Worm (Caenorhabditis elegans): ENCODE measurements around the gene bar-1.

bar-1 gene

DNA sequence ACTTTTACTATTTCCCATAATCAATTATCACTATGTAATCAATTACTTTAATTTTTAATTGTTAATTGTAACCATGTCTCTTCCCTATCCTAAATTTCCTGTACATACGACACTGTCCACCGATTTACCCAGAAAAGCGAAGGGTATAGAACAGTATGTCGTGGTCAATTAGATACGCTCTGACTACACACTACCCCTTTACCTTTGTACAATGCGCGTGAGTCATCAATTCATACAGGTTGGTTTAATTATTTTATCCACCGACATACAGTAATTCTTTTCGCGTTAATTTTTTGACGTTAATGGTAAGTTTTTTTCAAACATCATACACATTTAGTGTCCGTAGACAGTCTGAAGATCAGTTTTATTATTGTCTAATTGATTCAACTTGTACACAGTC, 11.2 kb upstream of the bar-1 start (continued):
- TF ChIP-seq ztf-11 (tag; optimal IDR thresholded peaks at IDR 0.05) (no peak), nhr-43 (tag; optimal IDR thresholded peaks at IDR 0.05; ENCODE audit: poor library complexity, severe bottlenecking) (peak; percentile 98), ceh-28 (tag; optimal IDR thresholded peaks at IDR 0.05) (peak; percentile 93), nhr-23 (tag; optimal IDR thresholded peaks at IDR 0.05) (peak; percentile 98), nhr-25 (tag; optimal IDR thresholded peaks at IDR 0.05) (peak; percentile 96), elt-1 (tag; optimal IDR thresholded peaks at IDR 0.05) (no peak), nhr-77 (tag; optimal IDR thresholded peaks at IDR 0.05) (peak; percentile 95)

DNA sequence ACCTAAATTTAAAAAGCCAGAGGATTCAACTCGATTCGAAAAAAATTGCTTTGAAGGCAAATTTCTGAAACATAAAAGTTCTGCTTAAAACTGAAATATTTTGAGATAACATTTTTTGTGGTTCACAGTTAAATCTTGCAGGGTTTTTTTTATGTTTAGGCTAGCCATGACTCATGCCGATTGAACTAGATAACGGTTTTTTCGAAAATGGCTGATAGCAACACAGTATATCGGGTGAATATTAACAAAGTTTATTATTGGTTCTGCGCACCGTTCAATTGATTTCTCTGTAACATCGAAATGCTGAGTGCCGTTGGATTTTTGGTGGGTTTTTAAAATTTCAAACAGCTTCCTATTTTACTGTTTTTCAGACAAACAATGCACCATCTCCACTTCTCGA, 6.9 kb upstream of the bar-1 start, which contains the start of gene F43E12.1:
Gene F43E12.1, plus strand, starts transcription at position 301 of the 400 bp plus-strand sequence.
- TF ChIP-seq skn-1 (tag; optimal IDR thresholded peaks at IDR 0.05) (no peak), ceh-82 (tag; optimal IDR thresholded peaks at IDR 0.05) (no peak), nfya-1 (tag; optimal IDR thresholded peaks at IDR 0.05; ENCODE audit: insufficient read depth) (no peak)

DNA sequence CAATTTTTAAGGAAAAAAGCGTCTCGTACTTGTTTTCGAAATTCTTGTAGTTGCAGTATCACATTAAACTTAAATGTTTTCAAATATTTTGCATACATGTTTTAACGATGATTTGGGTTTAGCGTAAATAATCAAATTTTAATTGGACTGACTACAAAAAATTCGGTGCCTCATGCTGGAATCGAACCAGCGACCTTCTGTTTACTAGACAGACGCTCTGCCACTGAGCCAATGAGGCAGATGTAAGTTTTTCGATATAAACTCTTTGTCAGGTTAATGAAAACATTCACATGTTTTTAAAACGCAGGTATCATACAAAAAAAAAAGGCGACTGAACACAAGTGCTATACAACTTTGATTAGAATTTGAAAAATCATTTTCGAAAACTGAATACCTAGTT, 6.4 kb upstream of the bar-1 start:
- no peak for TF ChIP-seq nhr-25 (tag; optimal IDR thresholded peaks at IDR 0.05)
- TF ChIP-seq elt-3 (tag; optimal IDR thresholded peaks at IDR 0.05): no peak
- no peak for TF ChIP-seq mdl-1 (tag; optimal IDR thresholded peaks at IDR 0.05)
- peak; percentile 25 for TF ChIP-seq nhr-43 (tag; optimal IDR thresholded peaks at IDR 0.05; ENCODE audit: poor library complexity, severe bottlenecking)
- TF ChIP-seq elt-2 (tag; optimal IDR thresholded peaks at IDR 0.05): peak; percentile 29
- TF ChIP-seq hmg-11 (tag; optimal IDR thresholded peaks at IDR 0.05): no peak
- TF ChIP-seq lin-39 (tag; optimal IDR thresholded peaks at IDR 0.05): no peak
- no peak for TF ChIP-seq ceh-28 (tag; optimal IDR thresholded peaks at IDR 0.05)
- no peak for TF ChIP-seq unc-39 (tag; optimal IDR thresholded peaks at IDR 0.05)
- no peak for TF ChIP-seq lsy-12 (tag; optimal IDR thresholded peaks at IDR 0.05)
- TF ChIP-seq nhr-12 (tag; optimal IDR thresholded peaks at IDR 0.05): no peak
- TF ChIP-seq pqm-1 (tag; optimal IDR thresholded peaks at IDR 0.05): peak; percentile 27
- TF ChIP-seq nhr-76 (tag; optimal IDR thresholded peaks at IDR 0.05): no peak
- TF ChIP-seq tbx-2 (tag; optimal IDR thresholded peaks at IDR 0.05): no peak

DNA sequence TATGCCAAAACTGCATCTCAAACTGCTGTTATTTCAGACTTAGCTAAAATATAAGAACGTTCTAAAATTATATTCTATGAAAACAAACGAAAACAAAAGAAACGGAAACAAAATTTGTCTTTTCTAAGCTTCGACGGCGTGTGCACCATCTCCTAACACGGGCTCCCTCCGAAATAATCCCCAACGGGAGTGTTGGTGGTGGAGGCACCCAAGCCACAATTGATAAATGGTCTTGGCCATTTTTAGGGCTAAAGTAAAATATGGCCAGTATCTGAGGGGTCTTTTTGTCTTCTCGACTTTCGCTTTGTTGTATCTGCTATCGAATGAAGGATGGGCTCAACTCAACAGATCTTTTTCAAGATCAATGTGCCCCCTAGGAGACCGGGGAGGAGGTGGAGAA, 5.0 kb upstream of the bar-1 start:
- TF ChIP-seq lin-39 (tag; optimal IDR thresholded peaks at IDR 0.05): peak; percentile 55
- TF ChIP-seq elt-1 (tag; optimal IDR thresholded peaks at IDR 0.05): no peak

DNA sequence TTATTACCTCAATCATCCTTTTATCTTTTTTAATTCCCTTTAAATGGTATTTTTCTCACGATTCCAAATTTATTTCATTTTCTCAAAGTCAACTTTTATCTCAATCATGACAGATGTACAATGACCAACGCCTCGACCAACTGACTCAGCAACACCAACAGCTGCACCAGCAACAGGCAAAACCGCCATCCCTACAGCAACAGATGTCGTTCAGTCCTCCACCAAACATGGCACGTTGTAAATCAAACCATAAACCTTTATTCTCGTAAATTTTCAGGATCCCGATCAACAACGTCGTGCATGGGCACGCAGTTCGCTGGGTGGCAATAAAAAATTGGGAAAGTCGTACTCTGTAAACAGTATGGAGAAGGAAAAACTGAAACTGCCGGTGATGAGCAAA, 7.7 kb downstream of the bar-1 start:
- no peak for TF ChIP-seq ztf-11 (tag; optimal IDR thresholded peaks at IDR 0.05)
- TF ChIP-seq ceh-9 (tag; optimal IDR thresholded peaks at IDR 0.05): no peak
- TF ChIP-seq lin-15B (tag; optimal IDR thresholded peaks at IDR 0.05): no peak
- no peak for TF ChIP-seq nhr-12 (tag; optimal IDR thresholded peaks at IDR 0.05)

DNA sequence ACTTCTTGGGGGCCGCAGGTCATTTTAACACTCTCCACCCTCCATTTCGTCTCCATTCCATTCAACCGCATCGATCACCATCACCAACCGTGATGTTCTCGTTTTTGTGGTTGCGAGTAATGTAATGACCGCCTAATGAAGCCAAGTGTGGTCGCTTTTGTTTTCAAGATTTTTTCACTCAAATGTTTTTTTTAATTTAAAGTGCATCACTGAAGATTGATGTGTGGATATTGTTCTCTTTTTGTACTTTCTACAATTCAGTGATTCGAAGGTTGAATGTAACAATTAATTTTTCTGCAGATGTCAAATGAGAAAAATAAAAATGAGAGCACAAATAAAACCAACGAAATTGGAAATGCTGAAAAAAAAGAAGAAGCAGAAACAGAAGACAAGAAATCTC, 11.7 kb downstream of the bar-1 start, which contains the start of gene pgp-10:
Gene pgp-10, plus strand, starts transcription at position 301 of the 400 bp plus-strand sequence.
- no peak for TF ChIP-seq pha-4 (tag; optimal IDR thresholded peaks at IDR 0.05)
- TF ChIP-seq ZK546.5 (tag; optimal IDR thresholded peaks at IDR 0.05): no peak
- no peak for TF ChIP-seq ztf-11 (tag; optimal IDR thresholded peaks at IDR 0.05)
- TF ChIP-seq nhr-237 (tag; optimal IDR thresholded peaks at IDR 0.05): no peak
- no peak for TF ChIP-seq ceh-28 (tag; optimal IDR thresholded peaks at IDR 0.05)
- TF ChIP-seq unc-39 (tag; optimal IDR thresholded peaks at IDR 0.05): no peak

DNA sequence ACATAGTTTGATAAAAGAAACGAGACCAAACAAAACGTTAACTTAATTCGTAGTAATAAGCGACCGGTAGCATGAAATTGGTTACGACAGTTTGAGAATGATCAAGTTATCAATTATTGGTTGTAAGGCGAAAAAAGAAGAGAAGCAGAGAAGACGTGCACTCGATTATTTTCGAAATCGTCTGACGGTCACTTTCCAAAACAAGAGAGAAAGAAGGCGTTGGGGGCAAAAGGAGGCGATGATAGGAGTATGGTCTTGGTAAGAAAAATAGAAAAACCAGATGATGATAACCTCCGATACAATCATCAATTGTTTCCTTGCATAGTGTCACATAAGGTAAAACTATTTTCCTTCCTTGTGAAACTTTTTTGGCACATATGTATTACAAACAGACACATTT, 12.9 kb downstream of the bar-1 start:
- TF ChIP-seq mml-1 (tag; optimal IDR thresholded peaks at IDR 0.05) (no peak), nhr-23 (tag; optimal IDR thresholded peaks at IDR 0.05) (peak; percentile 46)

DNA sequence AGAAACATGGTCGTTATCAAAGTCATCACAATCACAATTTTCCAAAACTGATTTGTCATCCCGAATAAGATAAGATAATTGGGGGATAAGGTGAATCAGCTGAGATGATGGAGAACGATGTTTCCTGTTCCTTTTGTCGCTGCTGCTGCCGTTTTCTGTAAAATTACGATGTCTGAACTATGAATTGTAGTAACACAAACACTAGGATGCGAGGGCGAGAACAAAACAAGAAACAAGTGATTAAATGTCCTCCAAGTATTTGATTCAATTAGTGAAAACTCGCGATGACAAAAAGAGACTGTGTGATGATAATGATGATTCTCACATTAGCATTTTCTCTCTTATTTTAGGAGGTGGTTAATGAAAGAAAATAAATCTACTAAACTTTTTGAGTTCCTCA, 14.5 kb downstream of the bar-1 start, which contains the start of gene C54D1.7:
Gene C54D1.7, minus strand, starts transcription at position 157 of the 400 bp plus-strand sequence.
- TF ChIP-seq lin-39 (tag; optimal IDR thresholded peaks at IDR 0.05) (no peak), elt-2 (tag; optimal IDR thresholded peaks at IDR 0.05) (no peak), nhr-25 (tag; optimal IDR thresholded peaks at IDR 0.05) (no peak), fkh-2 (tag; optimal IDR thresholded peaks at IDR 0.05) (no peak), elt-3 (tag; optimal IDR thresholded peaks at IDR 0.05) (peak in 2 of 3 experiments; percentile 47 to 57), pha-4 (tag; optimal IDR thresholded peaks at IDR 0.05) (no peak), nfya-1 (tag; optimal IDR thresholded peaks at IDR 0.05; ENCODE audit: insufficient read depth) (no peak)

Data from whole organism, L3 larva.